Worm (Caenorhabditis elegans): ENCODE measurements around the gene Y43F8B.10.

The Y43F8B.10 gene

ce11 chrV:19436307-19436706 is 38.0 kb upstream of the Y43F8B.10 start, which contains the start of gene C25F9.14:
TSS of gene C25F9.14 (plus strand) at chrV:19436484.
- TF ChIP-seq ztf-29 (GFP tag; IDR thresholded peaks at IDR 0.05) (no peak), T22C8.4 (GFP tag; IDR thresholded peaks at IDR 0.05) (no peak), flt-1 (GFP tag; IDR thresholded peaks at IDR 0.05) (no peak), tab-1 (GFP tag; IDR thresholded peaks at IDR 0.05) (no peak), ztf-23 (GFP tag; IDR thresholded peaks at IDR 0.05) (no peak), ref-1 (GFP tag; conservative IDR thresholded peaks at IDR 0.05) (no peak), med-1 (GFP tag; optimal IDR thresholded peaks at IDR 0.05; ENCODE audit: insufficient read depth) (no peak), klf-2 (GFP tag; conservative IDR thresholded peaks at IDR 0.05) (no peak), cog-1 (tag; optimal IDR thresholded peaks at IDR 0.05) (no peak)

ce11 chrV:19443599-19443998 is 30.7 kb upstream of the Y43F8B.10 start:
- TF ChIP-seq ztf-29 (GFP tag; IDR thresholded peaks at IDR 0.05), result no peak
- no peak for TF ChIP-seq tab-1 (GFP tag; IDR thresholded peaks at IDR 0.05)
- no peak for TF ChIP-seq ztf-23 (GFP tag; IDR thresholded peaks at IDR 0.05)
- TF ChIP-seq klf-2 (GFP tag; conservative IDR thresholded peaks at IDR 0.05), result no peak
- TF ChIP-seq flt-1 (GFP tag; IDR thresholded peaks at IDR 0.05), result no peak
- TF ChIP-seq T22C8.4 (GFP tag; IDR thresholded peaks at IDR 0.05), result no peak
- no peak for TF ChIP-seq cog-1 (tag; optimal IDR thresholded peaks at IDR 0.05)

ce11 chrV:19445442-19445841 is 28.8 kb upstream of the Y43F8B.10 start, which contains the start of gene M04C3.1:
TSS of gene M04C3.1 (minus strand) at chrV:19445605.
- TF ChIP-seq ztf-23 (GFP tag; IDR thresholded peaks at IDR 0.05) (no peak), cog-1 (tag; optimal IDR thresholded peaks at IDR 0.05) (no peak), med-1 (GFP tag; optimal IDR thresholded peaks at IDR 0.05; ENCODE audit: insufficient read depth) (no peak), T22C8.4 (GFP tag; IDR thresholded peaks at IDR 0.05) (no peak), klf-2 (GFP tag; conservative IDR thresholded peaks at IDR 0.05) (no peak), ref-1 (GFP tag; conservative IDR thresholded peaks at IDR 0.05) (no peak), ztf-29 (GFP tag; IDR thresholded peaks at IDR 0.05) (no peak), tab-1 (GFP tag; IDR thresholded peaks at IDR 0.05) (no peak), flt-1 (GFP tag; IDR thresholded peaks at IDR 0.05) (no peak)

- no peak for TF ChIP-seq T22C8.4 (GFP tag; IDR thresholded peaks at IDR 0.05)
- no peak for TF ChIP-seq klf-2 (GFP tag; conservative IDR thresholded peaks at IDR 0.05)
- no peak for TF ChIP-seq ref-1 (GFP tag; conservative IDR thresholded peaks at IDR 0.05)
- TF ChIP-seq tab-1 (GFP tag; IDR thresholded peaks at IDR 0.05), result no peak
- no peak for TF ChIP-seq ztf-23 (GFP tag; IDR thresholded peaks at IDR 0.05)
- TF ChIP-seq flt-1 (GFP tag; IDR thresholded peaks at IDR 0.05), result no peak
- no peak for TF ChIP-seq ztf-29 (GFP tag; IDR thresholded peaks at IDR 0.05)
- TF ChIP-seq med-1 (GFP tag; optimal IDR thresholded peaks at IDR 0.05; ENCODE audit: insufficient read depth), result no peak
- TF ChIP-seq cog-1 (tag; optimal IDR thresholded peaks at IDR 0.05), result no peak
Observed at ce11 chrV:19448805-19449204, 25.5 kb upstream of the Y43F8B.10 start, which contains the start of gene M04C3.2. TSS of gene M04C3.2 (minus strand) at chrV:19448905.

ce11 chrV:19449544-19449943 is 24.7 kb upstream of the Y43F8B.10 start, which contains the start of gene M04C3.5:
TSS of gene M04C3.5 (plus strand) at chrV:19449733.
- no peak for TF ChIP-seq tab-1 (GFP tag; IDR thresholded peaks at IDR 0.05)
- TF ChIP-seq ref-1 (GFP tag; conservative IDR thresholded peaks at IDR 0.05), result no peak
- no peak for TF ChIP-seq med-1 (GFP tag; optimal IDR thresholded peaks at IDR 0.05; ENCODE audit: insufficient read depth)
- no peak for TF ChIP-seq klf-2 (GFP tag; conservative IDR thresholded peaks at IDR 0.05)
- TF ChIP-seq ztf-29 (GFP tag; IDR thresholded peaks at IDR 0.05), result no peak
- no peak for TF ChIP-seq ztf-23 (GFP tag; IDR thresholded peaks at IDR 0.05)
- TF ChIP-seq cog-1 (tag; optimal IDR thresholded peaks at IDR 0.05), result no peak
- TF ChIP-seq flt-1 (GFP tag; IDR thresholded peaks at IDR 0.05), result no peak
- TF ChIP-seq T22C8.4 (GFP tag; IDR thresholded peaks at IDR 0.05), result no peak

ce11 chrV:19455650-19456049 is 18.6 kb upstream of the Y43F8B.10 start, which contains the start of the genes Y43F8B.13 and Y43F8B.14:
TSS of gene Y43F8B.13 (plus strand) at chrV:19455950.
TSS of gene Y43F8B.14 (minus strand) at chrV:19455971.
- TF ChIP-seq klf-2 (GFP tag; conservative IDR thresholded peaks at IDR 0.05), result no peak

ce11 chrV:19457120-19457519 is 17.1 kb upstream of the Y43F8B.10 start, which contains the start of gene Y43F8B.24:
TSS of gene Y43F8B.24 (plus strand) at chrV:19457420.
- TF ChIP-seq ztf-29 (GFP tag; IDR thresholded peaks at IDR 0.05), result no peak
- TF ChIP-seq flt-1 (GFP tag; IDR thresholded peaks at IDR 0.05), result no peak
- no peak for TF ChIP-seq med-1 (GFP tag; optimal IDR thresholded peaks at IDR 0.05; ENCODE audit: insufficient read depth)
- TF ChIP-seq klf-2 (GFP tag; conservative IDR thresholded peaks at IDR 0.05), result no peak
- no peak for TF ChIP-seq ref-1 (GFP tag; conservative IDR thresholded peaks at IDR 0.05)
- TF ChIP-seq tab-1 (GFP tag; IDR thresholded peaks at IDR 0.05), result no peak
- TF ChIP-seq T22C8.4 (GFP tag; IDR thresholded peaks at IDR 0.05), result no peak
- TF ChIP-seq cog-1 (tag; optimal IDR thresholded peaks at IDR 0.05), result no peak
- TF ChIP-seq ztf-23 (GFP tag; IDR thresholded peaks at IDR 0.05), result no peak

ce11 chrV:19462020-19462419 is 12.2 kb upstream of the Y43F8B.10 start, which contains the start of gene Y43F8B.15:
TSS of gene Y43F8B.15 (minus strand) at chrV:19462120.
- TF ChIP-seq ref-1 (GFP tag; conservative IDR thresholded peaks at IDR 0.05) (no peak), cog-1 (tag; optimal IDR thresholded peaks at IDR 0.05) (no peak), klf-2 (GFP tag; conservative IDR thresholded peaks at IDR 0.05) (no peak), T22C8.4 (GFP tag; IDR thresholded peaks at IDR 0.05) (no peak), flt-1 (GFP tag; IDR thresholded peaks at IDR 0.05) (no peak)

ce11 chrV:19462612-19463011 is 11.7 kb upstream of the Y43F8B.10 start, which contains the start of gene Y43F8B.25:
TSS of gene Y43F8B.25 (plus strand) at chrV:19462912.
- TF ChIP-seq cog-1 (tag; optimal IDR thresholded peaks at IDR 0.05), result no peak
- no peak for TF ChIP-seq klf-2 (GFP tag; conservative IDR thresholded peaks at IDR 0.05)
- no peak for TF ChIP-seq tab-1 (GFP tag; IDR thresholded peaks at IDR 0.05)

ce11 chrV:19467574-19467973 is 6.7 kb upstream of the Y43F8B.10 start, which contains the start of gene Y43F8B.23:
TSS of gene Y43F8B.23 (minus strand) at chrV:19467648.
- TF ChIP-seq flt-1 (GFP tag; IDR thresholded peaks at IDR 0.05) (no peak), cog-1 (tag; optimal IDR thresholded peaks at IDR 0.05) (no peak), ztf-23 (GFP tag; IDR thresholded peaks at IDR 0.05) (no peak), ztf-29 (GFP tag; IDR thresholded peaks at IDR 0.05) (no peak), tab-1 (GFP tag; IDR thresholded peaks at IDR 0.05) (no peak), med-1 (GFP tag; optimal IDR thresholded peaks at IDR 0.05; ENCODE audit: insufficient read depth) (no peak), klf-2 (GFP tag; conservative IDR thresholded peaks at IDR 0.05) (no peak), ref-1 (GFP tag; conservative IDR thresholded peaks at IDR 0.05) (no peak), T22C8.4 (GFP tag; IDR thresholded peaks at IDR 0.05) (no peak)

All from whole organism, midembryonic.